Fruit fly (Drosophila melanogaster) whole organism, embryonic: Measurements from ENCODE around the gene CG15577.

Experiments
- ATbp ChIP-seq: fragments of 200-800 bp; sonication (Bioruptor generic); optimal IDR thresholded peaks from 2 replicates; lab custom pipeline; 2017; ENCODE audit warnings: missing biosample characterization, mild to moderate bottlenecking, missing genetic modification characterization, missing genetic modification reagents
- CG1024 ChIP-seq: fragments of 200-800 bp; sonication (Bioruptor generic); IDR thresholded peaks from 2 replicates; pipeline ENCODE4 v1.3.6; 2022; ENCODE audit warnings: missing biosample characterization, missing genetic modification characterization
- CG11247 ChIP-seq: fragments of 200-800 bp; sonication (Bioruptor generic); IDR thresholded peaks from 2 replicates; pipeline ENCODE4 v1.3.6; 2022; ENCODE audit warnings: missing biosample characterization, missing genetic modification characterization
- CG11560 ChIP-seq: fragments of 200-800 bp; sonication (Bioruptor generic); IDR thresholded peaks from 3 replicates; pipeline ENCODE4 v1.3.6; 2022; ENCODE audit warnings: missing biosample characterization, missing genetic modification characterization
- CG12299 ChIP-seq: fragments of 200-800 bp; sonication (Bioruptor generic); optimal IDR thresholded peaks from 2 replicates; lab custom pipeline; 2018; ENCODE audit warnings: missing biosample characterization, mild to moderate bottlenecking, missing genetic modification characterization
- CG13296 ChIP-seq: fragments of 200-800 bp; sonication (Bioruptor generic); optimal IDR thresholded peaks from 3 replicates; lab custom pipeline; 2018; ENCODE audit warnings: missing biosample characterization, mild to moderate bottlenecking, missing genetic modification characterization
- CG14441 ChIP-seq: fragments of 200-800 bp; sonication (Bioruptor generic); IDR thresholded peaks from 2 replicates; pipeline ENCODE4 v1.3.6; 2022; ENCODE audit warnings: missing biosample characterization, missing genetic modification characterization
- CG14710 ChIP-seq: fragments of 200-800 bp; sonication (Bioruptor generic); optimal IDR thresholded peaks from 3 replicates; lab custom pipeline; 2019; ENCODE audit warnings: missing biosample characterization, mild to moderate bottlenecking, missing genetic modification characterization, moderate library complexity
- CG17328 ChIP-seq: fragments of 200-800 bp; sonication (Bioruptor generic); IDR thresholded peaks from 2 replicates; pipeline ENCODE4 v1.3.6; 2022; ENCODE audit warnings: missing biosample characterization, missing genetic modification characterization
- CG3995 ChIP-seq: fragments of 200-800 bp; sonication (Bioruptor generic); optimal IDR thresholded peaks from 3 replicates; lab custom pipeline; 2016; ENCODE audit warnings: missing biosample characterization, missing genetic modification characterization
- CG4360 ChIP-seq: fragments of 200-800 bp; sonication (Bioruptor generic); IDR thresholded peaks from 2 replicates; pipeline ENCODE4 v1.3.6; 2022; ENCODE audit warnings: missing biosample characterization, missing genetic modification characterization
- CG43689 ChIP-seq: fragments of 200-800 bp; sonication (Bioruptor generic); IDR thresholded peaks from 2 replicates; pipeline ENCODE4 v1.3.6; 2022; ENCODE audit warnings: missing biosample characterization, missing genetic modification characterization
- CG5953 ChIP-seq: fragments of 200-800 bp; sonication (Bioruptor generic); IDR thresholded peaks from 2 replicates; pipeline ENCODE4 v1.3.6; 2022; ENCODE audit warnings: missing biosample characterization, missing genetic modification characterization
- CG6175 ChIP-seq: fragments of 200-800 bp; sonication (Bioruptor generic); IDR thresholded peaks from 3 replicates; pipeline ENCODE4 v1.3.6; 2022; ENCODE audit warnings: missing biosample characterization, missing genetic modification characterization
- CG6254 ChIP-seq: fragments of 200-800 bp; sonication (Bioruptor generic); optimal IDR thresholded peaks from 3 replicates; lab custom pipeline; 2017; ENCODE audit warnings: mild to moderate bottlenecking, missing biosample characterization, missing genetic modification reagents, missing genetic modification characterization
- CG7357 ChIP-seq: fragments of 200-800 bp; sonication (Bioruptor generic); IDR thresholded peaks from 3 replicates; pipeline ENCODE4 v1.3.6; 2022; ENCODE audit warnings: missing biosample characterization, missing genetic modification characterization
- CG8290 ChIP-seq, 3 experiments: fragments of 200-800 bp; sonication (Bioruptor generic); optimal IDR thresholded peaks; 2 replicates each; lab custom pipeline; 2016 to 2019; ENCODE audit warnings: missing biosample characterization in 3 of 3, missing genetic modification characterization in 3 of 3, mild to moderate bottlenecking in 2 of 3, moderate library complexity in 1 of 3
- CG8388 ChIP-seq: fragments of 200-800 bp; sonication (Bioruptor generic); optimal IDR thresholded peaks from 2 replicates; lab custom pipeline; 2019; ENCODE audit warnings: missing biosample characterization, mild to moderate bottlenecking, missing genetic modification characterization, moderate library complexity
- CG9727 ChIP-seq: fragments of 200-800 bp; sonication (Bioruptor generic); optimal IDR thresholded peaks from 3 replicates; lab custom pipeline; 2017; ENCODE audit warnings: missing biosample characterization, mild to moderate bottlenecking, missing genetic modification characterization
- CG9797 ChIP-seq: fragments of 200-800 bp; sonication (Bioruptor generic); optimal IDR thresholded peaks from 3 replicates; lab custom pipeline; 2018; ENCODE audit warnings: missing biosample characterization, mild to moderate bottlenecking, missing genetic modification characterization
- CG9876 ChIP-seq: fragments of 200-800 bp; sonication (Bioruptor generic); optimal IDR thresholded peaks from 2 replicates; lab custom pipeline; 2016; ENCODE audit warnings: missing biosample characterization, missing genetic modification characterization
- D19B ChIP-seq: fragments of 200-800 bp; sonication (Bioruptor generic); optimal IDR thresholded peaks from 2 replicates; lab custom pipeline; 2017; ENCODE audit warnings: missing biosample characterization, mild to moderate bottlenecking, missing genetic modification characterization
- Dp ChIP-seq: fragments of 200-800 bp; sonication (Bioruptor generic); optimal IDR thresholded peaks from 2 replicates; lab custom pipeline; 2018; ENCODE audit warnings: missing biosample characterization, mild to moderate bottlenecking, missing genetic modification characterization, moderate library complexity
- HLH54F ChIP-seq: fragments of 200-800 bp; sonication (Bioruptor generic); optimal IDR thresholded peaks from 3 replicates; lab custom pipeline; 2016; ENCODE audit warnings: missing biosample characterization, missing genetic modification characterization
- Kr ChIP-seq: fragments of 200-800 bp; sonication (Bioruptor generic); optimal IDR thresholded peaks from 2 replicates; lab custom pipeline; 2017; ENCODE audit warnings: missing biosample characterization, mild to moderate bottlenecking, missing genetic modification characterization
- Max ChIP-seq: fragments of 200-800 bp; sonication (Bioruptor generic); optimal IDR thresholded peaks from 2 replicates; lab custom pipeline; 2016; ENCODE audit warnings: missing biosample characterization, mild to moderate bottlenecking, missing genetic modification characterization
- Med ChIP-seq: fragments of 200-800 bp; sonication (Bioruptor generic); peaks from one replicate; lab custom pipeline; 2016; ENCODE audit warnings: missing biosample characterization, missing genetic modification characterization, mild to moderate bottlenecking, inconsistent platforms, moderate library complexity
- Scr ChIP-seq: fragments of 200-800 bp; sonication (Bioruptor generic); IDR thresholded peaks from 2 replicates; pipeline ENCODE4 v1.3.6; 2022; ENCODE audit warnings: missing biosample characterization, missing genetic modification characterization; ENCODE audit not compliant: partially characterized antibody
- Sin3A ChIP-seq: fragments of >200 bp; optimal IDR thresholded peaks from 2 replicates; lab custom pipeline; 2018
- Ssrp ChIP-seq: fragments of 200-800 bp; sonication (Bioruptor generic); optimal IDR thresholded peaks from 2 replicates; lab custom pipeline; 2018; ENCODE audit warnings: missing biosample characterization, mild to moderate bottlenecking, missing genetic modification characterization, moderate library complexity
- Stat92E ChIP-seq, 3 experiments: fragments of >200 bp in 2 of 3; fragments of 200-800 bp in 1 of 3; sonication (Bioruptor generic) in 1 of 3; optimal IDR thresholded peaks; 2 replicates each; lab custom pipeline; 2017 to 2019; ENCODE audit warnings: missing biosample characterization in 3 of 3, missing genetic modification characterization in 3 of 3, mild to moderate bottlenecking in 1 of 3, moderate library complexity in 1 of 3
- Taf1 ChIP-seq: fragments of 200-800 bp; sonication (Bioruptor generic); IDR thresholded peaks from 2 replicates; pipeline ENCODE4 v1.3.6; 2022; ENCODE audit warnings: missing biosample characterization, missing genetic modification characterization
- Vsx1 ChIP-seq: fragments of 200-800 bp; sonication (Bioruptor generic); optimal IDR thresholded peaks from 2 replicates; lab custom pipeline; 2017; ENCODE audit warnings: missing biosample characterization, mild to moderate bottlenecking, missing genetic modification characterization, missing genetic modification reagents
- abd-A ChIP-seq: fragments of 200-800 bp; sonication (Bioruptor generic); optimal IDR thresholded peaks from 3 replicates; lab custom pipeline; 2019; ENCODE audit warnings: missing biosample characterization, mild to moderate bottlenecking, missing genetic modification characterization, moderate library complexity
- ac ChIP-seq: fragments of 200-800 bp; sonication (Bioruptor generic); optimal IDR thresholded peaks from 3 replicates; lab custom pipeline; 2017; ENCODE audit warnings: missing biosample characterization, mild to moderate bottlenecking, missing genetic modification characterization
- amos ChIP-seq: fragments of 200-800 bp; sonication (Bioruptor generic); IDR thresholded peaks from 2 replicates; pipeline ENCODE4 v1.3.6; 2022; ENCODE audit warnings: missing biosample characterization, missing genetic modification characterization; ENCODE audit not compliant: partially characterized antibody
- ara ChIP-seq: fragments of 200-800 bp; sonication (Bioruptor generic); IDR thresholded peaks from 2 replicates; pipeline ENCODE4 v1.3.6; 2022; ENCODE audit warnings: missing biosample characterization, missing genetic modification characterization
- esg ChIP-seq: fragments of 200-800 bp; sonication (Bioruptor generic); conservative IDR thresholded peaks from 2 replicates; pipeline ENCODE4 v1.3.6; 2022; ENCODE audit warnings: missing biosample characterization, missing genetic modification characterization
- fru ChIP-seq: fragments of >200 bp; optimal IDR thresholded peaks from 2 replicates; lab custom pipeline; 2017
- kay ChIP-seq: fragments of 200-800 bp; sonication (Bioruptor generic); optimal IDR thresholded peaks from 2 replicates; lab custom pipeline; 2016; ENCODE audit warnings: missing biosample characterization, missing genetic modification characterization
- lab ChIP-seq: fragments of 200-800 bp; sonication (Bioruptor generic); optimal IDR thresholded peaks from 3 replicates; lab custom pipeline; 2017; ENCODE audit warnings: missing biosample characterization, missing genetic modification characterization, mild to moderate bottlenecking, moderate library complexity, missing genetic modification reagents
- mirr ChIP-seq: fragments of 200-800 bp; sonication (Bioruptor generic); optimal IDR thresholded peaks from 3 replicates; lab custom pipeline; 2018; ENCODE audit warnings: missing biosample characterization, mild to moderate bottlenecking, missing genetic modification characterization
- nerfin-1 ChIP-seq: fragments of 200-800 bp; sonication (Bioruptor generic); optimal IDR thresholded peaks from 3 replicates; lab custom pipeline; 2019; ENCODE audit warnings: missing biosample characterization, mild to moderate bottlenecking, missing genetic modification characterization, moderate library complexity
- p53 ChIP-seq: fragments of 200-800 bp; sonication (Bioruptor generic); optimal IDR thresholded peaks from 2 replicates; lab custom pipeline; 2016; ENCODE audit warnings: missing biosample characterization, missing genetic modification characterization
- sens ChIP-seq: fragments of 200-800 bp; sonication (Bioruptor generic); peaks from one replicate; lab custom pipeline; 2016; ENCODE audit warnings: missing biosample characterization, missing genetic modification characterization
- seq ChIP-seq: fragments of 200-800 bp; sonication (Bioruptor generic); IDR thresholded peaks from 2 replicates; pipeline ENCODE4 v1.3.6; 2022; ENCODE audit warnings: missing biosample characterization, missing genetic modification characterization
- unpg ChIP-seq: fragments of 200-800 bp; sonication (Bioruptor generic); optimal IDR thresholded peaks from 3 replicates; lab custom pipeline; 2018; ENCODE audit warnings: missing biosample characterization, mild to moderate bottlenecking, missing genetic modification characterization, moderate library complexity
- zf30C ChIP-seq: fragments of 200-800 bp; sonication (Bioruptor generic); optimal IDR thresholded peaks from 3 replicates; lab custom pipeline; 2018; ENCODE audit warnings: missing biosample characterization, mild to moderate bottlenecking, missing genetic modification characterization
- zfh1 ChIP-seq: fragments of 200-800 bp; sonication (Bioruptor generic); IDR thresholded peaks from 3 replicates; pipeline ENCODE4 v1.3.6; 2022; ENCODE audit warnings: missing biosample characterization, missing genetic modification characterization

Gene CG15577

dm6 chrX:4318001-4318400, 41.2 kb upstream of the CG15577 start (continued):
- TF ChIP-seq Taf1 (GFP tag; lab: Robert Waterston, UW): peak; percentile 67; the same call in 1 of the 2 replicates
- TF ChIP-seq, all 482 proteins: peak for 88; not testable (repeated sequence) for 394

dm6 chrX:4311699-4312098, 34.9 kb upstream of the CG15577 start, which contains the start of gene CG15579:
CG15579 (minus strand) TSS chrX:4311799.
- TF ChIP-seq zf30C (no peak), Max (GFP tag; lab: Kevin White, UChicago) (no peak), CG11247 (GFP tag; lab: Robert Waterston, UW) (no peak), ara (GFP tag; lab: Robert Waterston, UW) (no peak), CG9797 (GFP tag; lab: Kevin White, UChicago) (no peak), D19B (GFP tag; lab: Kevin White, UChicago) (no peak), abd-A (tag; lab: Kevin White, UChicago) (no peak), CG6254 (no peak), CG7357 (GFP tag; lab: Robert Waterston, UW) (no peak), CG3995 (no peak), CG4360 (GFP tag; lab: Robert Waterston, UW) (no peak), kay (GFP tag; lab: Kevin White, UChicago) (no peak), CG8388 (GFP tag; lab: Kevin White, UChicago) (no peak), CG14710 (tag; lab: Kevin White, UChicago) (no peak), CG12299 (tag; lab: Kevin White, UChicago) (no peak), HLH54F (GFP tag; lab: Kevin White, UChicago) (no peak), Kr (no peak), Stat92E (GFP tag; optimal IDR thresholded peaks at IDR 0.05; lab: Kevin White, UChicago) (no peak), p53 (GFP tag; lab: Kevin White, UChicago) (no peak)

- no peak for TF ChIP-seq nerfin-1 (tag; lab: Kevin White, UChicago)
- 0 out of 3 replicates have a peak, but pooled peaks have one; percentile 17 for TF ChIP-seq zfh1 (GFP tag; lab: Robert Waterston, UW)
- peak; percentile 76 for TF ChIP-seq Med (GFP tag; lab: Kevin White, UChicago)
- no peak for TF ChIP-seq Vsx1 (GFP tag; lab: Kevin White, UChicago)
- TF ChIP-seq lab (GFP tag; lab: Kevin White, UChicago): peak; percentile 25
- TF ChIP-seq CG9727: no peak
- TF ChIP-seq sens (GFP tag; lab: Kevin White, UChicago): peak; percentile 27
- peak; percentile 50; the same call in 1 of the 2 replicates for TF ChIP-seq CG1024 (GFP tag; lab: Robert Waterston, UW)
- no peak for TF ChIP-seq Scr (GFP tag; lab: Robert Waterston, UW)
- TF ChIP-seq Sin3A: no peak
- TF ChIP-seq unpg: no peak
- no peak for TF ChIP-seq seq (GFP tag; lab: Robert Waterston, UW)
- peak; percentile 41 for TF ChIP-seq ATbp (GFP tag; lab: Kevin White, UChicago)
- no peak for TF ChIP-seq amos (GFP tag; lab: Robert Waterston, UW)
Measured at dm6 chrX:4305980-4306379, 29.2 kb upstream of the CG15577 start.

- TF ChIP-seq fru (no peak), mirr (no peak), CG6175 (GFP tag; lab: Robert Waterston, UW) (no peak), Dp (GFP tag; lab: Kevin White, UChicago) (no peak), CG17328 (GFP tag; lab: Robert Waterston, UW) (no peak), Ssrp (tag; lab: Kevin White, UChicago) (no peak), CG13296 (GFP tag; lab: Kevin White, UChicago) (no peak), CG8290 (GFP tag; optimal IDR thresholded peaks at IDR 0.05; lab: Kevin White, UChicago) (no peak), CG8290 (tag; optimal IDR thresholded peaks at IDR 0.05; lab: Kevin White, UChicago) (no peak), CG11560 (tag; lab: Robert Waterston, UW) (no peak), CG14441 (GFP tag; lab: Robert Waterston, UW) (no peak), esg (no peak), CG9876 (GFP tag; lab: Kevin White, UChicago) (no peak), CG5953 (no peak), ac (no peak), CG43689 (GFP tag; lab: Robert Waterston, UW) (no peak)
Measured at dm6 chrX:4302246-4302645, 25.4 kb upstream of the CG15577 start, which contains the start of gene CG12692. CG12692 (minus strand) TSS chrX:4302346.
